Worm (Caenorhabditis elegans) whole organism, midembryonic: Measurements from ENCODE around the gene nkb-3.

Experiments used
- T22C8.4 ChIP-seq: fragments of 200-800 bp; sonication (Bioruptor generic); IDR thresholded peaks from 2 replicates; pipeline ENCODE4 v1.3.6; 2022; ENCODE audit warnings: missing genetic modification characterization, missing compliant biosample characterization
- cog-1 ChIP-seq: sonication (generic microtip); optimal IDR thresholded peaks from 2 replicates; lab custom pipeline; 2016; ENCODE audit warnings: missing genetic modification characterization, missing compliant biosample characterization
- flt-1 ChIP-seq: fragments of 200-800 bp; sonication (Bioruptor generic); IDR thresholded peaks from 2 replicates; pipeline ENCODE4 v1.3.6; 2022; ENCODE audit warnings: missing genetic modification characterization, missing compliant biosample characterization
- klf-2 ChIP-seq: fragments of 200-800 bp; sonication (Bioruptor generic); conservative IDR thresholded peaks from 2 replicates; pipeline ENCODE4 v1.3.6; 2022; ENCODE audit warnings: missing genetic modification reagents, missing genetic modification characterization, missing compliant biosample characterization
- tab-1 ChIP-seq: fragments of 200-800 bp; sonication (Bioruptor generic); IDR thresholded peaks from 2 replicates; pipeline ENCODE4 v1.3.6; 2022; ENCODE audit warnings: missing genetic modification characterization, missing compliant biosample characterization
- ztf-23 ChIP-seq: fragments of 200-800 bp; sonication (Bioruptor generic); IDR thresholded peaks from 2 replicates; pipeline ENCODE4 v1.3.6; 2022; ENCODE audit warnings: missing genetic modification reagents, missing genetic modification characterization, missing compliant biosample characterization

ce11 chrX:13754498-13754897 lies 15.9 kb downstream of the nkb-3 start:
- TF ChIP-seq flt-1 (no peak), klf-2 (GFP tag; lab: Robert Waterston, UW) (no peak), tab-1 (GFP tag; lab: Robert Waterston, UW) (no peak), cog-1 (tag; lab: Kevin White, UChicago) (no peak), T22C8.4 (GFP tag; lab: Robert Waterston, UW) (no peak), ztf-23 (GFP tag; lab: Robert Waterston, UW) (no peak)
